Worm (Caenorhabditis elegans) whole organism, early embryonic: ENCODE data around the gene ZK856.7.

Experiments used
- B0310.2 ChIP-seq: sonication (generic microtip); optimal IDR thresholded peaks from 2 replicates; lab custom pipeline; 2016; ENCODE audit warnings: mild to moderate bottlenecking, missing genetic modification characterization, missing compliant biosample characterization
- F13C5.2 ChIP-seq: sonication (generic microtip); optimal IDR thresholded peaks from 2 replicates; lab custom pipeline; 2017; ENCODE audit warnings: mild to moderate bottlenecking, missing genetic modification characterization, inconsistent platforms, missing compliant biosample characterization
- aly-1 ChIP-seq: sonication (generic microtip); optimal IDR thresholded peaks from 2 replicates; lab custom pipeline; 2016; ENCODE audit warnings: missing genetic modification characterization, missing compliant biosample characterization
- ama-1 ChIP-seq: fragments of 150-350 bp; optimal IDR thresholded peaks from 2 replicates; lab custom pipeline; 2014
- ceh-13 ChIP-seq: fragments of 200-800 bp; sonication (Bioruptor generic); optimal IDR thresholded peaks from 2 replicates; lab custom pipeline; 2018; ENCODE audit warnings: mild to moderate bottlenecking, missing genetic modification characterization, missing compliant biosample characterization
- ceh-36 ChIP-seq: sonication (generic microtip); optimal IDR thresholded peaks from 2 replicates; lab custom pipeline; 2016; ENCODE audit warnings: missing genetic modification characterization, inconsistent platforms, missing compliant biosample characterization
- ets-7 ChIP-seq: sonication (generic microtip); optimal IDR thresholded peaks from 2 replicates; lab custom pipeline; 2016; ENCODE audit warnings: missing genotype, missing genetic modification characterization, missing compliant biosample characterization
- flt-1 ChIP-seq: fragments of 200-800 bp; sonication (Bioruptor generic); IDR thresholded peaks from 2 replicates; pipeline ENCODE4 v1.3.6; 2022; ENCODE audit warnings: missing genetic modification characterization, missing compliant biosample characterization
- hmbx-1 ChIP-seq: sonication (generic microtip); optimal IDR thresholded peaks from 2 replicates; lab custom pipeline; 2016; ENCODE audit warnings: mild to moderate bottlenecking, missing genetic modification characterization, missing compliant biosample characterization
- hmg-4 ChIP-seq: fragments of 200-800 bp; sonication (Bioruptor generic); optimal IDR thresholded peaks from 2 replicates; lab custom pipeline; 2018; ENCODE audit warnings: mild to moderate bottlenecking, missing genetic modification characterization, missing compliant biosample characterization
- hnd-1 ChIP-seq: sonication (generic microtip); optimal IDR thresholded peaks from 2 replicates; lab custom pipeline; 2016; ENCODE audit warnings: missing genetic modification characterization, missing compliant biosample characterization
- pes-1 ChIP-seq: fragments of 200-800 bp; sonication (Bioruptor generic); IDR thresholded peaks from 2 replicates; pipeline ENCODE4 v1.3.6; 2022; ENCODE audit warnings: missing genetic modification reagents, missing genetic modification characterization, missing compliant biosample characterization
- scrt-1 ChIP-seq: fragments of 200-800 bp; sonication (Bioruptor generic); IDR thresholded peaks from 2 replicates; pipeline ENCODE4 v1.3.6; 2022; ENCODE audit warnings: missing genetic modification characterization, missing compliant biosample characterization
- sea-1 ChIP-seq: fragments of 200-800 bp; sonication (Bioruptor generic); conservative IDR thresholded peaks from 2 replicates; pipeline ENCODE4 v1.3.6; 2022; ENCODE audit warnings: missing genetic modification characterization, missing compliant biosample characterization
- tbx-11 ChIP-seq: fragments of 200-800 bp; sonication (Bioruptor generic); IDR thresholded peaks from 2 replicates; pipeline ENCODE4 v1.3.6; 2022; ENCODE audit warnings: missing genetic modification characterization, missing compliant biosample characterization
- tbx-37 ChIP-seq: fragments of 200-800 bp; sonication (Bioruptor generic); conservative IDR thresholded peaks from 2 replicates; pipeline ENCODE4 v1.3.6; 2022; ENCODE audit warnings: missing genetic modification reagents, missing genetic modification characterization, missing compliant biosample characterization

The ZK856.7 gene

ce11 chrV:10244018-10244720 lies 42.3 kb downstream of the ZK856.7 start:
- TF ChIP-seq aly-1 (tag; lab: Kevin White, UChicago): no peak
- TF ChIP-seq sea-1 (GFP tag; lab: Robert Waterston, UW): no peak
- no peak for TF ChIP-seq B0310.2 (tag; lab: Kevin White, UChicago)
- no peak for TF ChIP-seq hnd-1 (tag; lab: Kevin White, UChicago)
- TF ChIP-seq ceh-36 (tag; lab: Kevin White, UChicago): no peak
- TF ChIP-seq ets-7: no peak

DNA sequence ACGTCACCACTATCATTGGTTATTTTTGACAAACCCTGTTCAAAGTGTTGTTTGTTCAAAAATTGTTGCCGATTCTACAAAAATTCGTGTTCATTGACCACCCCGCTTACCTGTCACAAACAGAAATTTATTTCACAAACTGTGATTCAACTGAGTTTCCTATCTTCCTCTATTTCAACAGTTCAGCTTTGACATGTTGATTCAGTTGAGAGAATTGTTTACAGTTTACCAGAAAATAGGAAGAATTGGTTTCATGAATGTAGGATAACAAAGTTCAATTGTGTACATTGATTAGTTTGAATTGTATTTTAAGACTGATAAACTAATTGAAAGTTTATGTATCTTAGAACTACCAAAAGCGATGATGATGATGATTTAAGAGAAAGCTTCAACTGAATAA lies 43.7 kb downstream of the ZK856.7 start:
- no peak for TF ChIP-seq hmbx-1 (tag; lab: Kevin White, UChicago)
- no peak for TF ChIP-seq ceh-36 (tag; lab: Kevin White, UChicago)
- no peak for TF ChIP-seq F13C5.2

ce11 chrV:10246443-10246885 lies 44.6 kb downstream of the ZK856.7 start:
- TF ChIP-seq hmbx-1 (tag; lab: Kevin White, UChicago): no peak
- no peak for TF ChIP-seq flt-1 (GFP tag; lab: Robert Waterston, UW)
- no peak for TF ChIP-seq aly-1 (tag; lab: Kevin White, UChicago)

ce11 chrV:10246967-10247366 lies 45.1 kb downstream of the ZK856.7 start:
- TF ChIP-seq aly-1 (tag; lab: Kevin White, UChicago) (no peak), sea-1 (GFP tag; lab: Robert Waterston, UW) (no peak), tbx-11 (GFP tag; lab: Robert Waterston, UW) (no peak), ama-1 (no peak), hmbx-1 (tag; lab: Kevin White, UChicago) (no peak)

ce11 chrV:10247673-10248239 lies 45.9 kb downstream of the ZK856.7 start:
- TF ChIP-seq sea-1 (GFP tag; lab: Robert Waterston, UW) (no peak), ceh-13 (GFP tag; lab: Kevin White, UChicago) (no peak), ceh-36 (tag; lab: Kevin White, UChicago) (no peak), hmg-4 (GFP tag; lab: Kevin White, UChicago) (no peak), ets-7 (no peak), hnd-1 (tag; lab: Kevin White, UChicago) (no peak), ama-1 (no peak), flt-1 (GFP tag; lab: Robert Waterston, UW) (no peak), scrt-1 (GFP tag; lab: Robert Waterston, UW) (no peak), tbx-11 (GFP tag; lab: Robert Waterston, UW) (no peak), pes-1 (GFP tag; lab: Robert Waterston, UW) (no peak), tbx-37 (GFP tag; lab: Robert Waterston, UW) (no peak), F13C5.2 (no peak), aly-1 (tag; lab: Kevin White, UChicago) (no peak)

DNA sequence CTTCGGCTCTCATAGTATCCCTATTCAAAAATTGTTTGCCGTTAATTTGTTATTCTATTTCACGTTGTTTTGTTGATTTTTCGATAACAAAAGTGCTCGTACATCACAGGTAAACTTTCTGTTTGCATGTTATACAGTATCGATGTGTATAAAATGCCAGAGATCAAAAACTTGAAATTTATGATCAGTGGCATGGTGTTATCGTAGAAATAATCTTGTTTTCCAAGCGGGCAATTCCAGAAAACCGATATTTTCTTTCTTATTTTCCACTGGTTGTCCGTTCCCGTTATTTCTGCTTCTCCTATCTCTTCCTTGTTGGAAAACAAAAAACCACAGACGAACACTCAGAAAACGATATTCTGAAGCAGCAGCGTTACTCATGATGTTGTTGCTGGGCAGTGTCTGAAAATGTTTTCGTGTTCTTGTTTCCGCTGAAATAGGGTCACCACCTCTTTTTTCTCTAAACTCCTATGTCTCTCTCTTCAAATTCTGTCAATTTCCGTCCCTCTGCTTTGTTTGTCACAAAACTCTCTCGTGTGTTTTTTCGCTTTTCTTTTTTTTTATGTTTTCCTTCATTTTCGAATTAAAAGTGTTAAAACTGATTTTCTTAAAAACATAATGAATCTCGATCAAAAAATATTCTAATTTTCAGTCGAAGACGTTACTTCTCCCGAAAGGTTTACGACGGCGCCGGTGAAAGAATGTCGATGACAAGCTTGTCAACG lies 46.5 kb downstream of the ZK856.7 start, which contains the start of gene akt-1:
Gene akt-1, plus strand, starts transcription at position 651 of the 725 bp plus-strand sequence.
- TF ChIP-seq tbx-11 (GFP tag; lab: Robert Waterston, UW): no peak
- no peak for TF ChIP-seq hmg-4 (GFP tag; lab: Kevin White, UChicago)
- no peak for TF ChIP-seq ceh-13 (GFP tag; lab: Kevin White, UChicago)
- no peak for TF ChIP-seq ama-1
- no peak for TF ChIP-seq F13C5.2
- TF ChIP-seq sea-1 (GFP tag; lab: Robert Waterston, UW): no peak
- no peak for TF ChIP-seq hnd-1 (tag; lab: Kevin White, UChicago)
- no peak for TF ChIP-seq ets-7

ce11 chrV:10249515-10249914 lies 47.6 kb downstream of the ZK856.7 start:
- no peak for TF ChIP-seq ama-1
- no peak for TF ChIP-seq flt-1 (GFP tag; lab: Robert Waterston, UW)
- TF ChIP-seq hnd-1 (tag; lab: Kevin White, UChicago): no peak
- no peak for TF ChIP-seq sea-1 (GFP tag; lab: Robert Waterston, UW)
- no peak for TF ChIP-seq tbx-37 (GFP tag; lab: Robert Waterston, UW)
